Fruit fly (Drosophila melanogaster) whole organism, pupa: ENCODE data around the gene Art6.
A peak's percentile ranks its signal among the peaks of the same experiment; 100 is the strongest.

Experiments
- CG10348 ChIP-seq: fragments of 200-800 bp; sonication (Bioruptor generic); IDR thresholded peaks from 2 replicates; pipeline ENCODE4 v1.3.6; 2022; ENCODE audit warnings: missing biosample characterization, missing genetic modification characterization
- CG12605 ChIP-seq: fragments of 200-800 bp; sonication (Bioruptor generic); IDR thresholded peaks from 2 replicates; pipeline ENCODE4 v1.3.6; 2022; ENCODE audit warnings: missing biosample characterization, missing genetic modification characterization
- CG13204 ChIP-seq: fragments of 200-800 bp; sonication (Bioruptor generic); optimal IDR thresholded peaks from 2 replicates; lab custom pipeline; 2018; ENCODE audit warnings: missing biosample characterization, mild to moderate bottlenecking, missing genetic modification characterization, moderate library complexity
- CG14655 ChIP-seq: fragments of 200-800 bp; sonication (Bioruptor generic); optimal IDR thresholded peaks from 3 replicates; lab custom pipeline; 2017; ENCODE audit warnings: mild to moderate bottlenecking, missing biosample characterization, missing genetic modification reagents, missing genetic modification characterization
- CG15710 ChIP-seq: fragments of 200-800 bp; sonication (Bioruptor generic); optimal IDR thresholded peaks from 2 replicates; lab custom pipeline; 2018; ENCODE audit warnings: missing biosample characterization, mild to moderate bottlenecking, missing genetic modification characterization, moderate library complexity
- CG17806 ChIP-seq: fragments of 200-800 bp; sonication (Bioruptor generic); optimal IDR thresholded peaks from 2 replicates; lab custom pipeline; 2018; ENCODE audit warnings: missing biosample characterization, mild to moderate bottlenecking, missing genetic modification characterization, moderate library complexity
- CG32121 ChIP-seq: fragments of 200-800 bp; sonication (Bioruptor generic); IDR thresholded peaks from 2 replicates; pipeline ENCODE4 v1.3.6; 2022; ENCODE audit warnings: missing biosample characterization, missing genetic modification characterization
- CG34367 ChIP-seq: fragments of 200-800 bp; sonication (Bioruptor generic); optimal IDR thresholded peaks from 2 replicates; lab custom pipeline; 2018; ENCODE audit warnings: missing biosample characterization, mild to moderate bottlenecking, missing genetic modification characterization
- CG4496 ChIP-seq: fragments of 200-800 bp; sonication (Bioruptor generic); IDR thresholded peaks from 3 replicates; pipeline ENCODE4 v1.3.6; 2022; ENCODE audit warnings: missing biosample characterization, missing genetic modification characterization
- CG8159 ChIP-seq: fragments of 200-800 bp; sonication (Bioruptor generic); optimal IDR thresholded peaks from 3 replicates; lab custom pipeline; 2018; ENCODE audit warnings: missing biosample characterization, mild to moderate bottlenecking, missing genetic modification characterization, moderate library complexity
- CG8301 ChIP-seq: fragments of 200-800 bp; sonication (Bioruptor generic); optimal IDR thresholded peaks from 2 replicates; lab custom pipeline; 2018; ENCODE audit warnings: missing biosample characterization, mild to moderate bottlenecking, missing genetic modification characterization
- CG9948 ChIP-seq: fragments of 200-800 bp; sonication (Bioruptor generic); optimal IDR thresholded peaks from 2 replicates; lab custom pipeline; 2018; ENCODE audit warnings: missing biosample characterization, mild to moderate bottlenecking, missing genetic modification characterization, moderate library complexity
- D1 ChIP-seq: fragments of 200-800 bp; sonication (Bioruptor generic); optimal IDR thresholded peaks from 2 replicates; lab custom pipeline; 2018; ENCODE audit warnings: missing biosample characterization, mild to moderate bottlenecking, missing genetic modification characterization, moderate library complexity
- EcR ChIP-seq: fragments of 200-800 bp; sonication (Bioruptor generic); optimal IDR thresholded peaks from 3 replicates; lab custom pipeline; 2019; ENCODE audit warnings: missing biosample characterization, missing genetic modification characterization, mild to moderate bottlenecking, moderate library complexity, missing genetic modification reagents
- Ets98B ChIP-seq: fragments of 200-800 bp; sonication (Bioruptor generic); IDR thresholded peaks from 2 replicates; pipeline ENCODE4 v1.3.6; 2022; ENCODE audit warnings: missing biosample characterization, missing genetic modification characterization
- Pif1A ChIP-seq: fragments of 200-800 bp; sonication (Bioruptor generic); optimal IDR thresholded peaks from 3 replicates; lab custom pipeline; 2016; ENCODE audit warnings: missing biosample characterization, missing genetic modification characterization
- Pif1B ChIP-seq: fragments of 200-800 bp; sonication (Bioruptor generic); optimal IDR thresholded peaks from 3 replicates; lab custom pipeline; 2016; ENCODE audit warnings: missing biosample characterization, missing genetic modification characterization
- Snoo ChIP-seq: fragments of 200-800 bp; sonication (Bioruptor generic); optimal IDR thresholded peaks from 3 replicates; lab custom pipeline; 2017; ENCODE audit warnings: missing biosample characterization, mild to moderate bottlenecking, missing genetic modification characterization, inconsistent platforms
- fd96Ca ChIP-seq: fragments of 200-800 bp; sonication (Bioruptor generic); IDR thresholded peaks from 3 replicates; pipeline ENCODE4 v1.3.6; 2022; ENCODE audit warnings: missing biosample characterization, missing genetic modification characterization
- gl ChIP-seq: fragments of 200-800 bp; sonication (Bioruptor generic); optimal IDR thresholded peaks from 2 replicates; lab custom pipeline; 2018; ENCODE audit warnings: missing biosample characterization, mild to moderate bottlenecking, missing genetic modification characterization
- rn ChIP-seq: fragments of 200-800 bp; sonication (Bioruptor generic); IDR thresholded peaks from 2 replicates; pipeline ENCODE4 v1.3.6; 2022; ENCODE audit warnings: missing biosample characterization, missing genetic modification characterization

Art6 gene

DNA sequence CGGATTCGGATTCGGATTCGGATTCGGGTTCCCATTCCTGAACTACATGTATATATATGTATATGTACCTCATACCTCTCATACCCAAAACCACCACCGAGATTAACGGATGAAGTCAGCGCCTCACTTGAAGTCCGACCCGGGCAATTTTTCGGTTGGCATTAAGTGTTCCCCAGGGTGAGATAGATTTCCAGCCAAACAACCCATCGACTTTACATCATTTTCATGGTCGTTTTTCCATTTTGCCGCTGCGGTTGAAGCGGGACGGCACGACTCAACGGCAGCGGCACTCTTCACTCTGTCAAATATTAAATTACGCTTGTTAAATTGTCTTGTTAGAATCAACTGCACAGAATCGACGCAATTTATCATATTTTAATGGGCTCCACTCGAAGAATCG is 15.4 kb downstream of the Art6 start:
- no peak for TF ChIP-seq CG32121
- TF ChIP-seq gl (tag; lab: Kevin White, UChicago), result no peak
- TF ChIP-seq fd96Ca (GFP tag; lab: Robert Waterston, UW), result no peak
- TF ChIP-seq CG4496 (GFP tag; lab: Robert Waterston, UW), result no peak
- no peak for TF ChIP-seq Ets98B
- TF ChIP-seq CG9948 (tag; lab: Kevin White, UChicago), result no peak
- no peak for TF ChIP-seq EcR (GFP tag; lab: Kevin White, UChicago)
- no peak for TF ChIP-seq CG10348
- no peak for TF ChIP-seq CG13204
- TF ChIP-seq CG8159 (tag; lab: Kevin White, UChicago), result no peak
- TF ChIP-seq Pif1B, result no peak

dm6 chr3R:13927543-13927942 is 18.1 kb downstream of the Art6 start:
- TF ChIP-seq CG14655 (no peak), EcR (GFP tag; lab: Kevin White, UChicago) (no peak), CG4496 (GFP tag; lab: Robert Waterston, UW) (no peak), CG8159 (tag; lab: Kevin White, UChicago) (no peak), gl (tag; lab: Kevin White, UChicago) (no peak)

dm6 chr3R:13923626-13924025 is 22.0 kb downstream of the Art6 start:
- TF ChIP-seq CG8159 (tag; lab: Kevin White, UChicago) (no peak), CG15710 (tag; lab: Kevin White, UChicago) (no peak), Pif1A (GFP tag; lab: Kevin White, UChicago) (no peak), EcR (GFP tag; lab: Kevin White, UChicago) (no peak), CG13204 (no peak), CG14655 (no peak), CG32121 (no peak), CG4496 (GFP tag; lab: Robert Waterston, UW) (no peak), CG34367 (no peak)

- TF ChIP-seq CG34367 (peak; percentile 76), Snoo (tag; lab: Kevin White, UChicago) (peak; percentile 69), CG4496 (GFP tag; lab: Robert Waterston, UW) (peak; percentile 71), Ets98B (peak; percentile 54; the same call in 1 of the 2 replicates), CG9948 (tag; lab: Kevin White, UChicago) (peak; percentile 73), fd96Ca (GFP tag; lab: Robert Waterston, UW) (peak; percentile 84), CG12605 (GFP tag; lab: Robert Waterston, UW) (peak; percentile 44; the same call in 1 of the 2 replicates), D1 (tag; lab: Kevin White, UChicago) (peak; percentile 4), Pif1A (GFP tag; lab: Kevin White, UChicago) (peak; percentile 47), gl (tag; lab: Kevin White, UChicago) (peak; percentile 83), EcR (GFP tag; lab: Kevin White, UChicago) (peak; percentile 91), CG13204 (peak; percentile 66), CG15710 (tag; lab: Kevin White, UChicago) (peak; percentile 85), CG8301 (peak; percentile 73), CG10348 (no peak), Pif1B (peak; percentile 74), CG14655 (peak; percentile 82), rn (no peak), CG8159 (tag; lab: Kevin White, UChicago) (peak; percentile 90), CG32121 (no peak), CG17806 (tag; lab: Kevin White, UChicago) (peak; percentile 88)
These were observed 23.7 kb downstream of the Art6 start for dm6 chr3R:13921806-13922515.

- TF ChIP-seq EcR (GFP tag; lab: Kevin White, UChicago), result no peak
- TF ChIP-seq CG12605 (GFP tag; lab: Robert Waterston, UW), result no peak
- TF ChIP-seq D1 (tag; lab: Kevin White, UChicago), result no peak
- no peak for TF ChIP-seq gl (tag; lab: Kevin White, UChicago)
- no peak for TF ChIP-seq rn
- TF ChIP-seq Pif1A (GFP tag; lab: Kevin White, UChicago), result no peak
- TF ChIP-seq CG13204, result no peak
- no peak for TF ChIP-seq CG32121
- TF ChIP-seq CG4496 (GFP tag; lab: Robert Waterston, UW), result no peak
- no peak for TF ChIP-seq Snoo (tag; lab: Kevin White, UChicago)
- TF ChIP-seq CG10348, result no peak
- TF ChIP-seq fd96Ca (GFP tag; lab: Robert Waterston, UW), result no peak
- peak; percentile 42 for TF ChIP-seq CG15710 (tag; lab: Kevin White, UChicago)
- peak; percentile 51 for TF ChIP-seq CG8159 (tag; lab: Kevin White, UChicago)
- peak; percentile 26 for TF ChIP-seq CG9948 (tag; lab: Kevin White, UChicago)
- TF ChIP-seq CG34367, result peak; percentile 31
- no peak for TF ChIP-seq Pif1B
- TF ChIP-seq CG14655, result peak; percentile 29
- peak; percentile 28 for TF ChIP-seq CG17806 (tag; lab: Kevin White, UChicago)
- no peak for TF ChIP-seq CG8301
- no peak for TF ChIP-seq Ets98B
These were observed 27.6 kb downstream of the Art6 start for dm6 chr3R:13918045-13918444.

DNA sequence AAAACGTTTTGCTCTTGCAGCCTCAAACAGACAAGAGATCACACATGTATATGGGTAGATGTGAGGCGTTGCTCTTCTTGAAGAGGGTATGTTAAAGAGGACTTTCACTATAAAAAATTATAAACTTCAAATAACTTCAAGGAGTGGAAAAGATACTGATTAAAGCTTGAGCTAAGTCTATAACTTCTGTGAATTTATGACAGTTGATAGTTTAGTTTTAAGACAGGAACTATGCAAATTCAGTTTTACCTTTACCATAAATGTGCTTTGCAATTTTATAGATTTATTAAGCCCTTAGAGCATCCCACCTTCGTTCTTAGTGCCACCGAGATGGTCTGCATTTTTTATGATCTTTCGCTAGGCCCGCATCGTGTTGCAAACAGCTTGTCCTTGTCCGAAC is 29.1 kb downstream of the Art6 start:
- TF ChIP-seq CG9948 (tag; lab: Kevin White, UChicago), result peak; percentile 66
- peak; percentile 77 for TF ChIP-seq CG8159 (tag; lab: Kevin White, UChicago)
- TF ChIP-seq CG15710 (tag; lab: Kevin White, UChicago), result peak; percentile 74
- TF ChIP-seq gl (tag; lab: Kevin White, UChicago), result peak; percentile 35
- peak; percentile 30 for TF ChIP-seq CG14655
- no peak for TF ChIP-seq Snoo (tag; lab: Kevin White, UChicago)
- no peak for TF ChIP-seq CG8301
- TF ChIP-seq Pif1A (GFP tag; lab: Kevin White, UChicago), result peak; percentile 15
- peak; percentile 53 for TF ChIP-seq CG17806 (tag; lab: Kevin White, UChicago)
- TF ChIP-seq fd96Ca (GFP tag; lab: Robert Waterston, UW), result no peak
- TF ChIP-seq CG32121, result no peak
- no peak for TF ChIP-seq CG12605 (GFP tag; lab: Robert Waterston, UW)
- TF ChIP-seq CG34367, result peak; percentile 63
- no peak for TF ChIP-seq Pif1B
